Fruit fly (Drosophila melanogaster) whole organism, embryonic: ENCODE measurements around the gene CG3040.
A peak's percentile ranks its signal among the peaks of the same experiment; 100 is the strongest.

Experiments used
- CG10979 ChIP-seq: fragments of 200-800 bp; sonication (Bioruptor generic); optimal IDR thresholded peaks from 2 replicates; lab custom pipeline; 2018; ENCODE audit warnings: missing biosample characterization, mild to moderate bottlenecking, missing genetic modification characterization, moderate library complexity
- CG11093 ChIP-seq: fragments of 200-800 bp; sonication (Bioruptor generic); IDR thresholded peaks from 3 replicates; pipeline ENCODE4 v1.3.6; 2022; ENCODE audit warnings: missing biosample characterization, missing genetic modification characterization
- CG11695 ChIP-seq: fragments of 200-800 bp; sonication (Bioruptor generic); IDR thresholded peaks from 3 replicates; pipeline ENCODE4 v1.3.6; 2022; ENCODE audit warnings: missing biosample characterization, missing genetic modification characterization
- CG1233 ChIP-seq: fragments of 200-800 bp; sonication (Bioruptor generic); optimal IDR thresholded peaks from 4 replicates; lab custom pipeline; 2018; ENCODE audit warnings: missing biosample characterization, mild to moderate bottlenecking, missing genetic modification characterization
- CG12769 ChIP-seq: fragments of 200-800 bp; sonication (Bioruptor generic); optimal IDR thresholded peaks from 2 replicates; lab custom pipeline; 2019; ENCODE audit warnings: missing biosample characterization, mild to moderate bottlenecking, missing genetic modification characterization, moderate library complexity
- CG13296 ChIP-seq: fragments of 200-800 bp; sonication (Bioruptor generic); optimal IDR thresholded peaks from 3 replicates; lab custom pipeline; 2018; ENCODE audit warnings: missing biosample characterization, mild to moderate bottlenecking, missing genetic modification characterization
- CG13624 ChIP-seq: fragments of 200-800 bp; sonication (Bioruptor generic); optimal IDR thresholded peaks from 2 replicates; lab custom pipeline; 2016; ENCODE audit warnings: missing biosample characterization, missing genetic modification characterization
- CG1529 ChIP-seq: fragments of 200-800 bp; sonication (Bioruptor generic); optimal IDR thresholded peaks from 3 replicates; lab custom pipeline; 2018; ENCODE audit warnings: missing biosample characterization, missing genetic modification characterization
- CG15601 ChIP-seq: fragments of 200-800 bp; sonication (Bioruptor generic); optimal IDR thresholded peaks from 3 replicates; lab custom pipeline; 2019; ENCODE audit warnings: missing biosample characterization, mild to moderate bottlenecking, missing genetic modification characterization, moderate library complexity
- CG16813 ChIP-seq: fragments of 200-800 bp; sonication (Bioruptor generic); IDR thresholded peaks from 3 replicates; pipeline ENCODE4 v1.3.6; 2022; ENCODE audit warnings: missing biosample characterization, missing genetic modification characterization; ENCODE audit not compliant: partially characterized antibody
- CG18476 ChIP-seq: fragments of 200-800 bp; sonication (Bioruptor generic); optimal IDR thresholded peaks from 2 replicates; lab custom pipeline; 2016; ENCODE audit warnings: missing biosample characterization, mild to moderate bottlenecking, missing genetic modification characterization
- CG2199 ChIP-seq: fragments of 200-800 bp; sonication (Bioruptor generic); IDR thresholded peaks from 3 replicates; pipeline ENCODE4 v1.3.6; 2022; ENCODE audit warnings: missing biosample characterization, missing genetic modification characterization
- CG30020 ChIP-seq: fragments of 200-800 bp; optimal IDR thresholded peaks from 2 replicates; lab custom pipeline; 2019; ENCODE audit warnings: missing biosample characterization, mild to moderate bottlenecking, missing genetic modification characterization, moderate library complexity
- CG32772 ChIP-seq: fragments of 200-800 bp; sonication (Bioruptor generic); IDR thresholded peaks from 2 replicates; pipeline ENCODE4 v1.3.6; 2022; ENCODE audit warnings: missing biosample characterization, missing genetic modification characterization
- CG4328 ChIP-seq: fragments of 200-800 bp; sonication (Bioruptor generic); optimal IDR thresholded peaks from 3 replicates; lab custom pipeline; 2017; ENCODE audit warnings: missing biosample characterization, missing genetic modification reagents, missing genetic modification characterization
- CG7357 ChIP-seq: fragments of 200-800 bp; sonication (Bioruptor generic); IDR thresholded peaks from 3 replicates; pipeline ENCODE4 v1.3.6; 2022; ENCODE audit warnings: missing biosample characterization, missing genetic modification characterization
- CG8281 ChIP-seq: fragments of 200-800 bp; sonication (Bioruptor generic); optimal IDR thresholded peaks from 2 replicates; lab custom pipeline; 2018; ENCODE audit warnings: missing biosample characterization, mild to moderate bottlenecking, missing genetic modification characterization, moderate library complexity
- CG8290 ChIP-seq, 3 experiments: fragments of 200-800 bp; sonication (Bioruptor generic); optimal IDR thresholded peaks; 2 replicates each; lab custom pipeline; 2016 to 2019; ENCODE audit warnings: missing biosample characterization in 3 of 3, missing genetic modification characterization in 3 of 3, mild to moderate bottlenecking in 2 of 3, moderate library complexity in 1 of 3
- CHES-1-like ChIP-seq: fragments of 200-800 bp; sonication (Bioruptor generic); optimal IDR thresholded peaks from 2 replicates; lab custom pipeline; 2016; ENCODE audit warnings: missing biosample characterization, missing genetic modification characterization
- Chrac-16 ChIP-seq: fragments of 200-800 bp; sonication (Bioruptor generic); optimal IDR thresholded peaks from 3 replicates; lab custom pipeline; 2016; ENCODE audit warnings: missing biosample characterization, missing genetic modification characterization
- Dfd ChIP-seq, 2 experiments: fragments of >200 bp; optimal IDR thresholded peaks; 2 replicates each; lab custom pipeline; 2017; ENCODE audit warnings: missing biosample characterization in 2 of 2, missing genetic modification characterization in 2 of 2
- Doc3 ChIP-seq: fragments of 200-800 bp; sonication (Bioruptor generic); IDR thresholded peaks from 3 replicates; pipeline ENCODE4 v1.3.6; 2022; ENCODE audit warnings: missing biosample characterization, missing genetic modification characterization; ENCODE audit not compliant: partially characterized antibody
- Drgx ChIP-seq: fragments of 200-800 bp; sonication (Bioruptor generic); IDR thresholded peaks from 2 replicates; pipeline ENCODE4 v1.3.6; 2022; ENCODE audit warnings: missing biosample characterization, missing genetic modification characterization
- Eip74EF ChIP-seq, 2 experiments: fragments of 200-800 bp in 1 of 2; fragments of >200 bp in 1 of 2; sonication (Bioruptor generic) in 1 of 2; optimal IDR thresholded peaks; 2 replicates each; lab custom pipeline; 2017 to 2019; ENCODE audit warnings: missing biosample characterization in 2 of 2, missing genetic modification characterization in 2 of 2, mild to moderate bottlenecking in 1 of 2, moderate library complexity in 1 of 2
- H15 ChIP-seq: fragments of 200-800 bp; sonication (Bioruptor generic); IDR thresholded peaks from 3 replicates; pipeline ENCODE4 v1.3.6; 2022; ENCODE audit warnings: missing biosample characterization, missing genetic modification characterization
- HLH3B ChIP-seq: fragments of 200-800 bp; sonication (Bioruptor generic); IDR thresholded peaks from 2 replicates; pipeline ENCODE4 v1.3.6; 2022; ENCODE audit warnings: missing biosample characterization, missing genetic modification characterization
- Hey ChIP-seq: fragments of 200-800 bp; sonication (Bioruptor generic); optimal IDR thresholded peaks from 3 replicates; lab custom pipeline; 2018; ENCODE audit warnings: missing biosample characterization, mild to moderate bottlenecking, missing genetic modification characterization
- Hmr ChIP-seq: fragments of 200-800 bp; sonication (Bioruptor generic); optimal IDR thresholded peaks from 3 replicates; lab custom pipeline; 2017; ENCODE audit warnings: mild to moderate bottlenecking, missing biosample characterization, missing genetic modification reagents, missing genetic modification characterization
- Hmx ChIP-seq: fragments of 200-800 bp; sonication (Bioruptor generic); optimal IDR thresholded peaks from 2 replicates; lab custom pipeline; 2016; ENCODE audit warnings: missing biosample characterization, missing genetic modification characterization
- Jarid2 ChIP-seq: fragments of 200-800 bp; sonication (Bioruptor generic); optimal IDR thresholded peaks from 3 replicates; lab custom pipeline; 2017; ENCODE audit warnings: mild to moderate bottlenecking, missing biosample characterization, missing genetic modification reagents, missing genetic modification characterization
- NC2β ChIP-seq: fragments of 200-800 bp; sonication (Bioruptor generic); optimal IDR thresholded peaks from 2 replicates; lab custom pipeline; 2016; ENCODE audit warnings: missing biosample characterization, missing genetic modification characterization
- Opbp ChIP-seq: fragments of 200-800 bp; sonication (Bioruptor generic); IDR thresholded peaks from 3 replicates; pipeline ENCODE4 v1.3.6; 2022; ENCODE audit warnings: missing biosample characterization, missing genetic modification characterization; ENCODE audit not compliant: partially characterized antibody
- Pdp1 ChIP-seq, 2 experiments: fragments of 200-800 bp; sonication (Bioruptor generic); optimal IDR thresholded peaks; 3 replicates each; lab custom pipeline; 2016; ENCODE audit warnings: missing biosample characterization in 2 of 2, missing genetic modification characterization in 2 of 2, mild to moderate bottlenecking in 1 of 2, moderate library complexity in 1 of 2
- Sin3A ChIP-seq: fragments of >200 bp; optimal IDR thresholded peaks from 2 replicates; lab custom pipeline; 2018
- ab ChIP-seq: fragments of 200-800 bp; sonication (Bioruptor generic); optimal IDR thresholded peaks from 2 replicates; lab custom pipeline; 2016; ENCODE audit warnings: missing biosample characterization, missing genetic modification characterization
- amos ChIP-seq: fragments of 200-800 bp; sonication (Bioruptor generic); IDR thresholded peaks from 2 replicates; pipeline ENCODE4 v1.3.6; 2022; ENCODE audit warnings: missing biosample characterization, missing genetic modification characterization; ENCODE audit not compliant: partially characterized antibody
- bbx ChIP-seq: fragments of 200-800 bp; sonication (Bioruptor generic); IDR thresholded peaks from 2 replicates; pipeline ENCODE4 v1.3.6; 2022; ENCODE audit warnings: missing biosample characterization, missing genetic modification characterization; ENCODE audit not compliant: partially characterized antibody
- hbn ChIP-seq: fragments of 200-800 bp; sonication (Bioruptor generic); IDR thresholded peaks from 2 replicates; pipeline ENCODE4 v1.3.6; 2022; ENCODE audit warnings: missing biosample characterization, missing genetic modification characterization; ENCODE audit not compliant: partially characterized antibody
- inv ChIP-seq: fragments of 200-800 bp; sonication (Bioruptor generic); IDR thresholded peaks from 2 replicates; pipeline ENCODE4 v1.3.6; 2022; ENCODE audit warnings: missing biosample characterization, missing genetic modification characterization; ENCODE audit not compliant: partially characterized antibody
- lab ChIP-seq: fragments of 200-800 bp; sonication (Bioruptor generic); optimal IDR thresholded peaks from 3 replicates; lab custom pipeline; 2017; ENCODE audit warnings: missing biosample characterization, missing genetic modification characterization, mild to moderate bottlenecking, moderate library complexity, missing genetic modification reagents
- nerfin-1 ChIP-seq: fragments of 200-800 bp; sonication (Bioruptor generic); optimal IDR thresholded peaks from 3 replicates; lab custom pipeline; 2019; ENCODE audit warnings: missing biosample characterization, mild to moderate bottlenecking, missing genetic modification characterization, moderate library complexity
- otp ChIP-seq: fragments of 200-800 bp; sonication (Bioruptor generic); IDR thresholded peaks from 3 replicates; pipeline ENCODE4, ENCODE4 v1.3.6; 2022; ENCODE audit warnings: missing biosample characterization, missing genetic modification characterization
- pros ChIP-seq: fragments of 200-800 bp; sonication (Bioruptor generic); optimal IDR thresholded peaks from 3 replicates; lab custom pipeline; 2019; ENCODE audit warnings: missing biosample characterization, mild to moderate bottlenecking, missing genetic modification characterization, moderate library complexity
- repo ChIP-seq: fragments of 200-800 bp; sonication (Bioruptor generic); optimal IDR thresholded peaks from 2 replicates; lab custom pipeline; 2016; ENCODE audit warnings: missing biosample characterization, missing genetic modification characterization
- so ChIP-seq: fragments of 200-800 bp; sonication (Bioruptor generic); IDR thresholded peaks from 3 replicates; pipeline ENCODE4 v1.3.6; 2022; ENCODE audit warnings: missing biosample characterization, missing genetic modification characterization
- stc ChIP-seq: fragments of 200-800 bp; sonication (Bioruptor generic); IDR thresholded peaks from 2 replicates; pipeline ENCODE4 v1.3.6; 2022; ENCODE audit warnings: missing biosample characterization, missing genetic modification characterization
- twi ChIP-seq: fragments of 200-800 bp; optimal IDR thresholded peaks from 2 replicates; lab custom pipeline; 2019; ENCODE audit warnings: missing biosample characterization, mild to moderate bottlenecking, missing genetic modification characterization, moderate library complexity

CG3040 gene

DNA sequence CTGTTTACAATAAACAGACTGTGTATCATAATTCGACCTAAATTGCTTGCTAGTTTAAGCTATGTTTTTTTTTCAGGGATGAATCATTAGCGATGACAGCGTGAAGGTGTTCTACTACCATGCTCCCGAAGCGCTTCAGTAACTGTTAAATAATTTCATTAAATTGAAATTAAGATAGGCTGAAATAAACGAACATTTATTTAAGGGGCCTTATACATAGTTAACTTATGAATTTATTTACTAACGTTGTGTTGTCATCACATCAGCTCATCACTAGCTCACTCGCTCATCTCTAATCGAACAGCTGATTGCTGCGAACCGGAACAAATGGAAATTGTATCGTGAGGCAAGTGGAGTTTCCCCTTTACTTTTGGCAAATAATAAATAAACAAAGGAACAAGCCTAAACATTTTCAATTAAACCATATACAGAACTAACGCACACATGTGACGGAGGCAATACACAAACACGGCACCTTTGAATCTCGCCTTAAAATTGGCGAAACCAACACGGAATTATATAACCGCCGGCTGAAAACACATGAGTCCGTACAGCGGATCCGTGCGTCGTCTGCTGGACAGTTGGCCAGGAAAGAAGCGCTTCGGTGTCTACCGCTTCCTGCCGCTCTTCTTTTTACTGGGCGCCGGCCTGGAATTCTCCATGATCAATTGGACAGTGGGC is 38.0 kb upstream of the CG3040 start, which contains the start of the genes cm, sloth1 and sloth2 (continued):
- TF ChIP-seq CG13296 (peak; percentile 75), CG2199 (peak; percentile 81), CG30020 (tag; lab: Kevin White, UChicago) (peak; percentile 69), CG15601 (tag; lab: Kevin White, UChicago) (peak; percentile 79), Jarid2 (GFP tag; lab: Kevin White, UChicago) (peak; percentile 28), CG8290 (GFP tag; optimal IDR thresholded peaks at IDR 0.05; lab: Kevin White, UChicago) (peak; percentile 85), CG8290 (tag; optimal IDR thresholded peaks at IDR 0.05; lab: Kevin White, UChicago) (peak; percentile 55 to 93), amos (peak; percentile 79), Opbp (GFP tag; lab: Robert Waterston, UW) (peak; percentile 73; the same call in 2 of the 3 replicates), CG10979 (tag; lab: Kevin White, UChicago) (peak; percentile 79), Doc3 (GFP tag; lab: Robert Waterston, UW) (peak; percentile 91), Hmx (GFP tag; lab: Kevin White, UChicago) (peak; percentile 60), CG12769 (peak; percentile 93), lab (GFP tag; lab: Kevin White, UChicago) (peak; percentile 85), Dfd (GFP tag; optimal IDR thresholded peaks at IDR 0.05; lab: Kevin White, UChicago) (no peak), CG1529 (peak; percentile 53), CG11093 (GFP tag; lab: Robert Waterston, UW) (peak; percentile 68; the same call in 2 of the 3 replicates), bbx (GFP tag; lab: Robert Waterston, UW) (peak; percentile 75), Eip74EF (GFP tag; optimal IDR thresholded peaks at IDR 0.05; lab: Kevin White, UChicago) (peak in 1 of 2 experiments; percentile 76), CG7357 (GFP tag; lab: Robert Waterston, UW) (peak; percentile 68; the same call in 1 of the 3 replicates), ab (peak; percentile 76), pros (GFP tag; lab: Kevin White, UChicago) (peak; percentile 5), Hey (tag; lab: Kevin White, UChicago) (peak; percentile 44), stc (GFP tag; lab: Robert Waterston, UW) (peak; percentile 81), nerfin-1 (tag; lab: Kevin White, UChicago) (peak; percentile 78), CG11695 (GFP tag; lab: Robert Waterston, UW) (peak; percentile 71; the same call in 1 of the 3 replicates), CG32772 (GFP tag; lab: Robert Waterston, UW) (peak; percentile 90), repo (peak; percentile 75), Hmr (peak; percentile 87), NC2β (GFP tag; lab: Kevin White, UChicago) (peak; percentile 91), CG13624 (GFP tag; lab: Kevin White, UChicago) (peak; percentile 83), CG16813 (GFP tag; lab: Robert Waterston, UW) (peak; percentile 88), CG8281 (tag; lab: Kevin White, UChicago) (peak; percentile 51), twi (tag; lab: Kevin White, UChicago) (peak; percentile 78), inv (peak; percentile 76), H15 (GFP tag; lab: Robert Waterston, UW) (peak; percentile 84; the same call in 2 of the 3 replicates), Pdp1 (GFP tag; optimal IDR thresholded peaks at IDR 0.05; lab: Kevin White, UChicago) (peak; percentile 89 to 90), Drgx (peak; percentile 79), so (GFP tag; lab: Robert Waterston, UW) (peak; percentile 59; the same call in 1 of the 3 replicates), CG4328 (GFP tag; lab: Kevin White, UChicago) (peak; percentile 69), Chrac-16 (GFP tag; lab: Kevin White, UChicago) (peak; percentile 90), HLH3B (peak; percentile 85), CG1233 (GFP tag; lab: Kevin White, UChicago) (peak; percentile 78), otp (peak; percentile 73), hbn (GFP tag; lab: Robert Waterston, UW) (peak; percentile 82), CG18476 (peak; percentile 67), Sin3A (lab: Kevin White, UChicago) (peak; percentile 62), CHES-1-like (GFP tag; lab: Kevin White, UChicago) (peak; percentile 86)
